Worm (Caenorhabditis elegans) whole organism, L1 larva: ENCODE data around the gene C31A11.13.

ENCODE experiments used
- C34B4.2 ChIP-seq: sonication (generic microtip); optimal IDR thresholded peaks from 2 replicates; lab custom pipeline; 2017; ENCODE audit warnings: mild to moderate bottlenecking, missing genetic modification characterization, missing compliant biosample characterization
- alr-1 ChIP-seq: fragments of 200-800 bp; sonication (Bioruptor generic); optimal IDR thresholded peaks from 2 replicates; lab custom pipeline; 2018; ENCODE audit warnings: borderline replicate concordance, mild to moderate bottlenecking, missing genetic modification characterization, missing compliant biosample characterization
- ama-1 ChIP-seq: fragments of 150-350 bp; optimal IDR thresholded peaks from 2 replicates; lab custom pipeline; 2014
- blmp-1 ChIP-seq: fragments of 150-350 bp; optimal IDR thresholded peaks from 2 replicates; lab custom pipeline; 2014; ENCODE audit warnings: missing biosample characterization, missing genetic modification characterization
- dsc-1 ChIP-seq: sonication (generic microtip); optimal IDR thresholded peaks from 2 replicates; lab custom pipeline; 2016; ENCODE audit warnings: mild to moderate bottlenecking, missing genetic modification characterization, missing compliant biosample characterization
- efl-1 ChIP-seq, 4 experiments: fragments of 150-350 bp; optimal IDR thresholded peaks in 3 of 4; peaks in 1 of 4; 1 replicate in 1 of 4; 2 replicates in 3 of 4; lab custom pipeline; 2014; ENCODE audit warnings: missing biosample characterization in 2 of 4, missing genetic modification characterization in 2 of 4, missing genetic modification reagents in 2 of 4
- efl-3 ChIP-seq: fragments of 200-800 bp; sonication (Bioruptor generic); optimal IDR thresholded peaks from 2 replicates; lab custom pipeline; 2018; ENCODE audit warnings: mild to moderate bottlenecking, missing genetic modification characterization, missing compliant biosample characterization
- egl-27 ChIP-seq, 2 experiments: fragments of 150-350 bp in 1 of 2; sonication (generic microtip); optimal IDR thresholded peaks; 3 replicates each; lab custom pipeline; 2017 to 2018; ENCODE audit warnings: missing biosample characterization in 2 of 2, missing genetic modification characterization in 2 of 2, missing genetic modification reagents in 2 of 2
- elt-3 ChIP-seq, 6 experiments: fragments of 150-350 bp in 1 of 6; sonication (generic microtip); optimal IDR thresholded peaks; 2 replicates each; lab custom pipeline; 2017 to 2018; ENCODE audit warnings: missing biosample characterization in 6 of 6, missing genetic modification characterization in 6 of 6, inconsistent platforms in 1 of 6
- ets-5 ChIP-seq: fragments of 200-800 bp; sonication (Bioruptor generic); IDR thresholded peaks from 2 replicates; pipeline ENCODE4 v1.3.6; 2022; ENCODE audit warnings: missing genetic modification characterization, missing compliant biosample characterization
- fos-1 ChIP-seq: fragments of 150-350 bp; optimal IDR thresholded peaks from 2 replicates; lab custom pipeline; 2014; ENCODE audit warnings: missing biosample characterization, missing genetic modification characterization
- isw-1 ChIP-seq: fragments of 200-800 bp; sonication (Bioruptor generic); IDR thresholded peaks from 2 replicates; pipeline ENCODE4 v1.3.6; 2022; ENCODE audit warnings: missing genetic modification characterization, missing compliant biosample characterization
- lin-14 ChIP-seq: fragments of 200-800 bp; sonication (Bioruptor generic); optimal IDR thresholded peaks from 2 replicates; lab custom pipeline; 2018; ENCODE audit warnings: mild to moderate bottlenecking, missing genetic modification characterization, moderate library complexity, missing compliant biosample characterization
- mab-9 ChIP-seq: fragments of 200-800 bp; sonication (Bioruptor generic); IDR thresholded peaks from 2 replicates; pipeline ENCODE4 v1.3.6; 2022; ENCODE audit warnings: missing genetic modification reagents, missing genetic modification characterization, missing compliant biosample characterization
- nhr-11 ChIP-seq: fragments of 150-350 bp; optimal IDR thresholded peaks from 2 replicates; lab custom pipeline; 2014; ENCODE audit warnings: missing biosample characterization, missing genetic modification characterization
- nhr-85 ChIP-seq: sonication (generic microtip); peaks from one replicate; lab custom pipeline; 2016; ENCODE audit warnings: missing genetic modification characterization, inconsistent platforms, missing compliant biosample characterization
- pqm-1 ChIP-seq: sonication (generic microtip); optimal IDR thresholded peaks from 3 replicates; lab custom pipeline; 2017; ENCODE audit warnings: missing biosample characterization, missing genetic modification characterization
- skn-1 ChIP-seq: fragments of 150-350 bp; optimal IDR thresholded peaks from 2 replicates; lab custom pipeline; 2014; ENCODE audit warnings: missing biosample characterization, missing genetic modification characterization
- snpc-4 ChIP-seq: fragments of 150-350 bp; optimal IDR thresholded peaks from 2 replicates; lab custom pipeline; 2014; ENCODE audit warnings: missing biosample characterization, missing genetic modification characterization
- sox-4 ChIP-seq: sonication (generic microtip); optimal IDR thresholded peaks from 2 replicates; lab custom pipeline; 2016; ENCODE audit warnings: missing genetic modification characterization, missing compliant biosample characterization
- sptf-1 ChIP-seq: fragments of 150-350 bp; optimal IDR thresholded peaks from 2 replicates; lab custom pipeline; 2014; ENCODE audit warnings: missing biosample characterization, missing genetic modification characterization
- swsn-7 ChIP-seq: sonication (generic microtip); optimal IDR thresholded peaks from 2 replicates; lab custom pipeline; 2016; ENCODE audit warnings: missing genetic modification characterization, missing compliant biosample characterization
- tlp-1 ChIP-seq: fragments of 150-350 bp; optimal IDR thresholded peaks from 2 replicates; lab custom pipeline; 2014; ENCODE audit warnings: missing biosample characterization, missing genetic modification characterization
- unc-30 ChIP-seq: sonication (generic microtip); optimal IDR thresholded peaks from 2 replicates; lab custom pipeline; 2017; ENCODE audit warnings: missing biosample characterization, missing genetic modification characterization
- unc-98 ChIP-seq: fragments of 200-800 bp; sonication (Bioruptor generic); IDR thresholded peaks from 2 replicates; pipeline ENCODE4 v1.3.6; 2022; ENCODE audit warnings: missing genetic modification characterization, missing compliant biosample characterization
- vab-15 ChIP-seq: sonication (generic microtip); optimal IDR thresholded peaks from 2 replicates; lab custom pipeline; 2017; ENCODE audit warnings: missing genotype, mild to moderate bottlenecking, missing genetic modification characterization, missing compliant biosample characterization
- zip-4 ChIP-seq: fragments of 200-800 bp; sonication (Bioruptor generic); optimal IDR thresholded peaks from 2 replicates; lab custom pipeline; 2018; ENCODE audit warnings: mild to moderate bottlenecking, missing genetic modification characterization, moderate library complexity, missing compliant biosample characterization

The C31A11.13 gene

ce11 chrV:16258142-16258541 lies 44.2 kb downstream of the C31A11.13 start, which contains the start of gene nhr-218:
Gene nhr-218 (plus strand): TSS chrV:16258442.
- TF ChIP-seq ama-1 (lab: Kevin White, UChicago) (no peak), snpc-4 (tag; lab: Kevin White, UChicago) (no peak)

DNA sequence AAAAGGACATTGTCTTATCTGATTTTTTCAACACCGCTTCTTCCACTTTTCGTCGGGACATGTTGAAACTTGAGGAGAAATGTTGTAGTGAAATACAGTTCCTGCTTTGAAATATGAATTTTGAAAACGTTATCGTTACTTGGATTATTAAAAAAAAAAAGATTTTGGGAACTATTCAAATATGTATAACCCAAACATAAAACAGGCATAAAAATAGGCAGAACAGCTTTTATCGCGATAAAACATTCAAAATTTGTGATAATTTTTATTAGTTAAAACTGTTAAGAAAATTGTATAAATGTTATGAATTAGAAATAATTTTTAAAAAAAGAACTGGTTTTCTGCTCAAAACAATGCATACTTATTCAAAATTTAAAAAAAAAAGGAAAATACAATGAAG lies 46.0 kb downstream of the C31A11.13 start, which contains the start of gene bgnt-1.3:
Gene bgnt-1.3, minus strand, starts transcription at position 101 of the 400 bp plus-strand sequence.
- TF ChIP-seq sox-4 (tag; lab: Kevin White, UChicago) (no peak), alr-1 (tag; lab: Kevin White, UChicago) (no peak), mab-9 (GFP tag; lab: Robert Waterston, UW) (no peak), ets-5 (GFP tag; lab: Robert Waterston, UW) (no peak), nhr-11 (no peak), efl-1 (optimal IDR thresholded peaks at IDR 0.05; lab: Kevin White, UChicago) (no peak), efl-1 (GFP tag; optimal IDR thresholded peaks at IDR 0.05 in 1 of 2; lab: Kevin White, UChicago) (no peak), fos-1 (tag; lab: Kevin White, UChicago) (no peak), blmp-1 (tag; lab: Kevin White, UChicago) (no peak), nhr-85 (tag; lab: Kevin White, UChicago) (no peak), vab-15 (tag; lab: Kevin White, UChicago) (no peak), dsc-1 (tag; lab: Kevin White, UChicago) (no peak)

DNA sequence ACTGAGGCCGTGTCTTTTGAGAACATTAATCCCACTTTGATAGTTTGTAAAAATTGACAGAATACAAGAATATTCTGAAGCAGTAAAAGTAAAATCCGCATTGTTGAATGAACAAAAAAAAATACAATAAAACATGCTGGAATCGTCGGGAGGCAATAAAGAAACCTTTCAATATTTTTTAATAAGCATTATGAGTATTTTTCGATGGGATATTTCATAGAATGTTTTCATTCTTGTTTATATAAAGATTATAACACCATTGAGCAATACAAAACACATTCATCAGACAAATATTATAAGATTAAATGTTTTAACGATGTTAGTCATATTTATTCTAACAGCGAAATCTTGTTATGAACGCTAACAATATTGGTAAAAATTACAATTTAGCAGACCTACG lies 48.7 kb downstream of the C31A11.13 start, which contains the start of gene gcy-20:
Gene gcy-20, minus strand, starts transcription at position 101 of the 400 bp plus-strand sequence.
- TF ChIP-seq efl-3 (GFP tag; lab: Kevin White, UChicago) (no peak), tlp-1 (tag; lab: Kevin White, UChicago) (no peak), pqm-1 (tag; lab: Kevin White, UChicago) (no peak), nhr-85 (tag; lab: Kevin White, UChicago) (no peak), egl-27 (tag; optimal IDR thresholded peaks at IDR 0.05; lab: Kevin White, UChicago) (no peak), zip-4 (GFP tag; lab: Kevin White, UChicago) (no peak), snpc-4 (tag; lab: Kevin White, UChicago) (no peak), lin-14 (GFP tag; lab: Kevin White, UChicago) (no peak), swsn-7 (tag; lab: Kevin White, UChicago) (no peak), nhr-11 (no peak), ama-1 (lab: Kevin White, UChicago) (no peak), unc-30 (tag; lab: Kevin White, UChicago) (no peak), C34B4.2 (tag; lab: Kevin White, UChicago) (no peak), unc-98 (GFP tag; lab: Robert Waterston, UW) (no peak), blmp-1 (tag; lab: Kevin White, UChicago) (no peak), skn-1 (tag; lab: Kevin White, UChicago) (no peak), sptf-1 (tag; lab: Kevin White, UChicago) (no peak), isw-1 (GFP tag; lab: Robert Waterston, UW) (no peak), elt-3 (tag; optimal IDR thresholded peaks at IDR 0.05; lab: Kevin White, UChicago) (no peak)
- TF ChIP-seq, all 84 proteins: peak for 0
